Worm (Caenorhabditis elegans): ENCODE measurements around the gene Y38H6A.3.

DNA sequence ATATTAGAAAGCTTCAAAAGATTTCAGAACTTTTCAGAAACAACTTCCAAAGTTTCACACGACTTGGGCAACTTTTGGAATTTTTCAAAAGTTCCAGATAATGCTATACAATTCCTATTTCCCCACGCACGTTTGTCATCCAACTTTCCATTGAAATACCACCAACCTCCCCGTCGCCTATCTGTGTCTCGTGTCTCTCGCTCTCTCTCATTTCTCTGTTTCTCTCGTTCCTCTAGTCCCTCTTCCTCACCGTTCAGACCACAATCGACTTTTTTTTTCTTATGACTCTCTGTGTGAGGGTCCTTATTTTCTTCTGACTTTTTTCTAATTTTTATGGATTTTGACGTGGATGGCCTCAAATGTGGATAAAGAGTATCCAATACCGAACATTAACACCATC lies 35.3 kb downstream of the Y38H6A.3 start, which contains the start of gene K02E2.6:
- TF ChIP-seq pha-4 (tag; optimal IDR thresholded peaks at IDR 0.05) = peak; percentile 23
- no peak for TF ChIP-seq tbx-2 (tag; optimal IDR thresholded peaks at IDR 0.05)
- no peak for TF ChIP-seq nhr-23 (tag; optimal IDR thresholded peaks at IDR 0.05)
- TF ChIP-seq nhr-237 (tag; optimal IDR thresholded peaks at IDR 0.05) = no peak
- no peak for TF ChIP-seq fos-1 (tag; optimal IDR thresholded peaks at IDR 0.05)
- TF ChIP-seq ama-1 (optimal IDR thresholded peaks at IDR 0.05) = no peak
- no peak for TF ChIP-seq unc-62 (GFP tag; optimal IDR thresholded peaks at IDR 0.05)
- TF ChIP-seq elt-3 (tag; optimal IDR thresholded peaks at IDR 0.05) = no peak
- TF ChIP-seq fkh-2 (tag; optimal IDR thresholded peaks at IDR 0.05) = no peak
- TF ChIP-seq zag-1 (tag; optimal IDR thresholded peaks at IDR 0.05) = no peak

Data from whole organism, L3 larva.